Worm (Caenorhabditis elegans) whole organism, midembryonic: ENCODE results near the gene T09E8.4.

Source experiments
- T22C8.4 ChIP-seq: fragments of 200-800 bp; sonication (Bioruptor generic); IDR thresholded peaks from 2 replicates; pipeline ENCODE4 v1.3.6; 2022; ENCODE audit warnings: missing genetic modification characterization, missing compliant biosample characterization
- cog-1 ChIP-seq: sonication (generic microtip); optimal IDR thresholded peaks from 2 replicates; lab custom pipeline; 2016; ENCODE audit warnings: missing genetic modification characterization, missing compliant biosample characterization
- flt-1 ChIP-seq: fragments of 200-800 bp; sonication (Bioruptor generic); IDR thresholded peaks from 2 replicates; pipeline ENCODE4 v1.3.6; 2022; ENCODE audit warnings: missing genetic modification characterization, missing compliant biosample characterization
- klf-2 ChIP-seq: fragments of 200-800 bp; sonication (Bioruptor generic); conservative IDR thresholded peaks from 2 replicates; pipeline ENCODE4 v1.3.6; 2022; ENCODE audit warnings: missing genetic modification reagents, missing genetic modification characterization, missing compliant biosample characterization
- med-1 ChIP-seq: sonication (generic microtip); optimal IDR thresholded peaks from 2 replicates; lab custom pipeline; 2017; ENCODE audit warnings: missing genetic modification characterization, mild to moderate bottlenecking, missing compliant biosample characterization, antibody characterized with exemption, missing genetic modification reagents; ENCODE audit not compliant: insufficient read depth
- ref-1 ChIP-seq: fragments of 200-800 bp; sonication (Bioruptor generic); conservative IDR thresholded peaks from 2 replicates; pipeline ENCODE4 v1.3.6; 2022; ENCODE audit warnings: missing genetic modification reagents, missing genetic modification characterization, missing compliant biosample characterization
- tab-1 ChIP-seq: fragments of 200-800 bp; sonication (Bioruptor generic); IDR thresholded peaks from 2 replicates; pipeline ENCODE4 v1.3.6; 2022; ENCODE audit warnings: missing genetic modification characterization, missing compliant biosample characterization
- ztf-23 ChIP-seq: fragments of 200-800 bp; sonication (Bioruptor generic); IDR thresholded peaks from 2 replicates; pipeline ENCODE4 v1.3.6; 2022; ENCODE audit warnings: missing genetic modification reagents, missing genetic modification characterization, missing compliant biosample characterization
- ztf-29 ChIP-seq: fragments of 200-800 bp; sonication (Bioruptor generic); IDR thresholded peaks from 2 replicates; pipeline ENCODE4 v1.3.6; 2022; ENCODE audit warnings: missing genetic modification reagents, missing genetic modification characterization, missing compliant biosample characterization

The T09E8.4 gene

ce11 chrV:13184137-13184536 is at the start of gene T09E8.4:
T09E8.4 (minus strand) TSS chrV:13184237.
- no peak for TF ChIP-seq klf-2 (GFP tag; lab: Robert Waterston, UW)
- no peak for TF ChIP-seq tab-1 (GFP tag; lab: Robert Waterston, UW)
- no peak for TF ChIP-seq cog-1
- no peak for TF ChIP-seq T22C8.4 (GFP tag; lab: Robert Waterston, UW)
- TF ChIP-seq flt-1 (GFP tag; lab: Robert Waterston, UW), result no peak
- TF ChIP-seq med-1 (GFP tag; lab: Kevin White, UChicago), result no peak
- TF ChIP-seq ref-1, result no peak
- no peak for TF ChIP-seq ztf-29
- TF ChIP-seq ztf-23 (GFP tag; lab: Robert Waterston, UW), result no peak

- no peak for TF ChIP-seq ztf-23 (GFP tag; lab: Robert Waterston, UW)
- TF ChIP-seq med-1 (GFP tag; lab: Kevin White, UChicago), result no peak
- TF ChIP-seq T22C8.4 (GFP tag; lab: Robert Waterston, UW), result no peak
- no peak for TF ChIP-seq ztf-29
- TF ChIP-seq cog-1, result no peak
Observed at ce11 chrV:13229538-13229937, 45.5 kb upstream of the T09E8.4 start.

- no peak for TF ChIP-seq med-1 (GFP tag; lab: Kevin White, UChicago)
- no peak for TF ChIP-seq klf-2 (GFP tag; lab: Robert Waterston, UW)
- no peak for TF ChIP-seq ref-1
- TF ChIP-seq tab-1 (GFP tag; lab: Robert Waterston, UW), result no peak
- no peak for TF ChIP-seq ztf-23 (GFP tag; lab: Robert Waterston, UW)
- TF ChIP-seq T22C8.4 (GFP tag; lab: Robert Waterston, UW), result no peak
- TF ChIP-seq flt-1 (GFP tag; lab: Robert Waterston, UW), result no peak
- TF ChIP-seq cog-1, result no peak
- TF ChIP-seq ztf-29, result no peak
Observed at ce11 chrV:13221066-13221465, 37.0 kb upstream of the T09E8.4 start.

ce11 chrV:13212584-13212983 is 28.5 kb upstream of the T09E8.4 start:
- TF ChIP-seq cog-1, result no peak
- no peak for TF ChIP-seq ztf-29
- TF ChIP-seq T22C8.4 (GFP tag; lab: Robert Waterston, UW), result no peak
- no peak for TF ChIP-seq klf-2 (GFP tag; lab: Robert Waterston, UW)
- TF ChIP-seq flt-1 (GFP tag; lab: Robert Waterston, UW), result no peak
- no peak for TF ChIP-seq ref-1
- TF ChIP-seq tab-1 (GFP tag; lab: Robert Waterston, UW), result no peak
- TF ChIP-seq med-1 (GFP tag; lab: Kevin White, UChicago), result no peak
- TF ChIP-seq ztf-23 (GFP tag; lab: Robert Waterston, UW), result no peak

- TF ChIP-seq klf-2 (GFP tag; lab: Robert Waterston, UW) (no peak), med-1 (GFP tag; lab: Kevin White, UChicago) (no peak), tab-1 (GFP tag; lab: Robert Waterston, UW) (no peak), ztf-29 (no peak), cog-1 (no peak), ref-1 (no peak), flt-1 (GFP tag; lab: Robert Waterston, UW) (no peak), T22C8.4 (GFP tag; lab: Robert Waterston, UW) (no peak), ztf-23 (GFP tag; lab: Robert Waterston, UW) (no peak)
Observed at ce11 chrV:13209567-13209966, 25.5 kb upstream of the T09E8.4 start, which contains the start of gene F57B1.6. F57B1.6 (plus strand) TSS chrV:13209645.

- TF ChIP-seq ztf-29 (no peak), flt-1 (GFP tag; lab: Robert Waterston, UW) (no peak), cog-1 (no peak), ztf-23 (GFP tag; lab: Robert Waterston, UW) (no peak), T22C8.4 (GFP tag; lab: Robert Waterston, UW) (no peak), med-1 (GFP tag; lab: Kevin White, UChicago) (no peak), ref-1 (no peak), tab-1 (GFP tag; lab: Robert Waterston, UW) (no peak), klf-2 (GFP tag; lab: Robert Waterston, UW) (no peak)
Observed at ce11 chrV:13207426-13207825, 23.4 kb upstream of the T09E8.4 start, which contains the start of gene F57B1.5. F57B1.5 (plus strand) TSS chrV:13207726.

- TF ChIP-seq med-1 (GFP tag; lab: Kevin White, UChicago) (no peak), cog-1 (no peak), klf-2 (GFP tag; lab: Robert Waterston, UW) (no peak), ztf-23 (GFP tag; lab: Robert Waterston, UW) (no peak), flt-1 (GFP tag; lab: Robert Waterston, UW) (no peak), T22C8.4 (GFP tag; lab: Robert Waterston, UW) (no peak), ref-1 (no peak), ztf-29 (no peak), tab-1 (GFP tag; lab: Robert Waterston, UW) (no peak)
Observed at ce11 chrV:13206514-13206913, 22.5 kb upstream of the T09E8.4 start.

ce11 chrV:13202127-13202610 is 18.1 kb upstream of the T09E8.4 start, which contains the start of the genes col-159 and col-160:
col-159 (minus strand) TSS chrV:13202177.
col-160 (minus strand) TSS chrV:13202189.
- TF ChIP-seq tab-1 (GFP tag; lab: Robert Waterston, UW) (no peak), ref-1 (no peak), T22C8.4 (GFP tag; lab: Robert Waterston, UW) (no peak), ztf-29 (no peak), ztf-23 (GFP tag; lab: Robert Waterston, UW) (no peak), cog-1 (no peak), flt-1 (GFP tag; lab: Robert Waterston, UW) (no peak), med-1 (GFP tag; lab: Kevin White, UChicago) (no peak), klf-2 (GFP tag; lab: Robert Waterston, UW) (no peak)

ce11 chrV:13200609-13201008 is 16.6 kb upstream of the T09E8.4 start:
- no peak for TF ChIP-seq cog-1
- TF ChIP-seq T22C8.4 (GFP tag; lab: Robert Waterston, UW), result no peak
- no peak for TF ChIP-seq klf-2 (GFP tag; lab: Robert Waterston, UW)
- no peak for TF ChIP-seq ztf-23 (GFP tag; lab: Robert Waterston, UW)
- TF ChIP-seq flt-1 (GFP tag; lab: Robert Waterston, UW), result no peak
- TF ChIP-seq med-1 (GFP tag; lab: Kevin White, UChicago), result no peak
